Fruit fly (Drosophila melanogaster) Kc167 (cell line): ENCODE measurements around the gene CG1486.

Experiments
- Myc ChIP-seq: fragments of >200 bp; optimal IDR thresholded peaks from 2 replicates; lab custom pipeline; 2017; ENCODE audit warnings: missing external identifiers
- Sin3A ChIP-seq: fragments of >200 bp; optimal IDR thresholded peaks from 2 replicates; lab custom pipeline; 2018; ENCODE audit warnings: missing external identifiers
- h ChIP-seq: fragments of >200 bp; optimal IDR thresholded peaks from 3 replicates; lab custom pipeline; 2018; ENCODE audit warnings: missing external identifiers
- insv ChIP-seq: fragments of >200 bp; optimal IDR thresholded peaks from 3 replicates; lab custom pipeline; 2018; ENCODE audit warnings: missing external identifiers
- psq ChIP-seq: fragments of >200 bp; optimal IDR thresholded peaks from 2 replicates; lab custom pipeline; 2017; ENCODE audit warnings: missing external identifiers
- ttk ChIP-seq: sonication (Bioruptor generic); optimal IDR thresholded peaks from 2 replicates; lab custom pipeline; 2017; ENCODE audit warnings: missing external identifiers

CG1486 gene

DNA sequence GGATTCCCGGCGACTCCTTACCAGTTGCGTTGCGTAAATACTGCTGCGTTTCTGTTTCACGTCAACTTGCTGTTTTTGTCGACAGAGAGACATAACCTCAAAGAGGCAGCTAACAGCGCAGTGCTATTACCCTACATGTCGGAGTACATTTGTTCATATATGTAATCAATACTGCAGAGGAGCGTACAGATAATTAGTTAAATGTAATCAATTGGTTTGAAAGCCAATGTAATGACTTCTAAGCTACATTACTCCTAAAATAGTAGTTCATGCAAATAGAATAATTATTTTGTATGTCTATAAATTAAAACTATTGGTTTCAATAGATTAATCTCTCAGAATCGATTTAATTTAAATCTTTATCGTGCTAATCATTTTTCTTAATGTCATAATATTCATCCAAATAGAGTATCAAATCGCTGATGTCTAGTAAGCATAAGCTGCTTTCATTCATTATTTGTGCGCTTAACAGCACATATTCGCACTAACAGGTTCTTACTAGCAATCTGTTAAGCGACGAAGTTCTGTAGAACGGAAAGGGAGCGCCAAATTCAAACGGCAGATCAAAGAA is 4.6 kb upstream of the CG1486 start, which contains the start of the genes SLIRP1 and anox:
Gene SLIRP1, minus strand, starts transcription at position 95 of the 571 bp plus-strand sequence.
Gene anox, minus strand, starts transcription at position 95 of the 571 bp plus-strand sequence.
- TF ChIP-seq Sin3A (lab: Kevin White, UChicago) (no peak), insv (no peak), Myc (no peak), psq (lab: Kevin White, UChicago) (no peak), h (no peak), ttk (no peak)

DNA sequence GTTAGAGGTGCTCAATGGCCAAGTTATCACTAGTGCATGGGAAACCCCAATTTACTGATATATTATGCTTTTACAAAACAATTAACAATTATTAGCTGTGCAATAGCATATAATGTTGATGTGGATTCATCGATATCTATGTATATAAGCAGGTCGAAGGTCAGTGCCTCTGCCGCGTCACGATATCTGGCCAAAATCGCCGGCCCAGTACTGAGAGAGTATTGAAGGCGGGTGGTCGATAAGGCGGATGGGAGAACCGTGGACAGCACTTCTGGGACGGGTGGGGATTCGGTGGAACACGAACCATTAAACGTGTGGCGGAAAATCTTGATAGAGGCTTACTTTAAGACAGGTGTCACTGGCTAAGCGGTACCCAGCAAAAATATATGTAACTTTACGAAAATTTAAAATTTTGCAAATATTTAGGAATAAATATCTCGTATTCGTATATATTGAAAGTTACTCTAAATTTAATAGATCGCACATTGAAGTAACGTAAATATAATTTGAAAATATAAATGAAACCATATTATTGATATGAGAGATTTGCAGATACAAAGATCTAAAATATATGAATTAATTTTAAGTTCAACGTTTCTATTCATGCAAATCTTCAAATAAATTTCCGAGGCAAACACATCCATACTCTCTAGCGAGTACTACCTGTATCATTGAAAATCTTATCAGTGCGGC is 1.4 kb upstream of the CG1486 start:
- no peak for TF ChIP-seq Myc

DNA sequence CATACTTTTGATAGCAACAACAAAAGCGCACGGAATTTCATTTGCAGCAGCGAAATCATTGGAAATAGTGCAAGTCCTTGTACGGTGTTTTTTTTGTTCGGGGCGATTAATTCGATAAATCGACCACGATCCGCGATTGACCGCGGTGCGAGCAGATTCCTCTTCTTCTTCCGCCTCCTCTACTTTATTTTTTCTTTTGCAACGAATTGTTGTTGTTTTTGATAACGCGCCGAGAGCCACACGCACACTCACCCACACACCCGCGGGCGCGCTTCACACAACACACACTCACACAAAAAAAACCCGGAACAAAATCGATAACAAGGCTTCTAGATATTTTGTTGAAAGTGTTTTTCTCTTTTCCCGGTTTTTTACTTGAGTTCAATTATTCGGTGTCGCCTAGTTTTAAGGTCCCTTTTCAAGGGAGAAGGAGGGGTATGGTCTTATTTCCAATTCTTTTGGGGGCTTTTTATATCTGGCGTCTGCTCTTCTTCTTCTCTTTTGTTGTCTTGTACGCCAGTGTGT is 613 bp upstream of the CG1486 start:
- no peak for TF ChIP-seq insv
- no peak for TF ChIP-seq ttk
- no peak for TF ChIP-seq Sin3A (lab: Kevin White, UChicago)
- no peak for TF ChIP-seq h
- TF ChIP-seq Myc: no peak
- TF ChIP-seq psq (lab: Kevin White, UChicago): no peak

DNA sequence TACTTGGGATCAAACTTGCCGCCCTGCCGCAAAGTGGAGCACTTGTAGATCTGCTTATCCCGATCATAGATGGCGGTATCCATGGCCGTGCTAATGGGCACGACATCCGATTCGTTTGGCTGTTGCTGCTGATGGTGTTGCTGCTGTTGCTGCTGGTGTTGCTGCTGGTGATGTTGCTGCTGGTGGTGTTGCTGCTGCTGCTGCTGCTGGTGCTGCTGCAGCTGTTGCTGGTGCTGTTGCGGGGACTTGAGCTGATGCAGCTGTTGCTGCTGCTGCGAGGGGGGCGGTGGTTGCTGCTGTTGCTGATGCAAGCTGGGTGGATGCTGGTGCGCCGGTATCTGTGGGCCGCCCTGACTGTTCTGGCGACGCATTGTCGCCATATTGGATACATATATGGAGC is 9.3 kb downstream of the CG1486 start:
- TF ChIP-seq insv: no peak
- no peak for TF ChIP-seq Myc
- no peak for TF ChIP-seq Sin3A (lab: Kevin White, UChicago)
- TF ChIP-seq ttk: no peak
- TF ChIP-seq psq (lab: Kevin White, UChicago): no peak
- no peak for TF ChIP-seq h

DNA sequence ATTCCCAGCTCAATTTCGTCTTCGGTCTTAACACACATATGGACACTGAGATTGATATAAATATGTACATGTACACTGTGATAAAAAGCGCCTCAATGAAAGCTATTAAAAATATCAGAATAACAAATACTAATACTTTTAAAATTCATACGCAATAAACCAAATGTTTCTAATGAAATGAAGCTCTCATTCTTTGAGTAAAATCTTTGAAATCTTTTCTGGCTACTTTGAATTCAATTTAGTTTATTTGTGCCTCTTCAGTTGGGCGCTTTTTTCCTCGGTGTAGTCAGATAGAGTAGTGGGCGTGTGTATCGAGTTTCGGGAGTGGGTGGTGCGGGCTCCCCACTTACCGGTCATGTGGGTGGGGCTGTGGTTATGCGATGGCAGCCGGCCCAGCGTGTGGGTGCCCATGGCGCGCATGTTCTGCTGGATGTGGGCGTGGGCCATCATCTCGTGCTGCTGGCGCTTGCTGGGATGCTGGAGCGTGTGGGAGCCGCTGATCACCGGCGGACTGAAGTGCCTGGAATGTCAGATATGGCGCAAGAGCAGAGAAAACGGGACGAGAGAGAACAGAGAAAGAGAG is 10.8 kb downstream of the CG1486 start:
- no peak for TF ChIP-seq Myc
- no peak for TF ChIP-seq ttk
- no peak for TF ChIP-seq insv
- no peak for TF ChIP-seq psq (lab: Kevin White, UChicago)
- no peak for TF ChIP-seq h
- no peak for TF ChIP-seq Sin3A (lab: Kevin White, UChicago)

DNA sequence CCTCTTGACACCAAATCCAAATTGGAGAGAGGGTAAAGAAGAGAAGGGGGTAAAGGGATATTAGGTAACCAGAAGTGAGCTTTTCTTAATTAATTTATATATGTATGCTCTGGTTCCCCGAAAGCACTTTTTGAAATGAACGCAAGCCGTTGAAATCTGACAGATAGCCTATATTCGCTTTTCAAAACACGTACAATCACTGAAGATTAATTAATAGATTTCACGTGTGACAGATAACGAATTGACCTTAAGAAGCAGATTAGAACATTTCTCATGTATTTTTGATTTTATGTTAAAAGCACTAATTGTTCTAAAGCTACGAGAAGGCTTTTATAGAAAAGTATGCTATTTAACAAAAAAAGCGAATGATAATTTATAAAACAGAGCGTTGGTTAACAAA is 13.2 kb downstream of the CG1486 start:
- TF ChIP-seq ttk (no peak), psq (lab: Kevin White, UChicago) (no peak), Myc (no peak)

DNA sequence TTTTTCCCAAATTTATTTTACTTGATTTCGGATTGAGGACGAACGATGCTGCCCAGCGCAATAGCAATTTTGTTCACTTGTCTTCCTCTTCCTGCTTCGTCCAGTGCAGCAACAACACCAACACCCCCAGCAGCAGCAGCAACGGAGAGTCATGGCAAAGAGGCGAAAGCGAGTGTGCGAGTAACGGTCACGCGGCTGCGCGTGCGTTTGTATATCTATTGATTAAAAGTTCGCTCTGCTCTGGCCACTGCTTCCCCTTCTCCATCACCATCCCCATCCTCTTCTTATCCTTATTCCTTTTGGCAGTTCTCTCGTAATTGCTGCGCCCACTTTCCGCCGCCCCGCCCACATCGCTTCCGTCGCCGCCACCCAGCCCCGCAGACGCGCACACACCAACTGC is 14.3 kb downstream of the CG1486 start:
- no peak for TF ChIP-seq h
- TF ChIP-seq Sin3A (lab: Kevin White, UChicago): no peak
- TF ChIP-seq ttk: no peak
- TF ChIP-seq Myc: no peak
- no peak for TF ChIP-seq insv
- TF ChIP-seq psq (lab: Kevin White, UChicago): no peak

DNA sequence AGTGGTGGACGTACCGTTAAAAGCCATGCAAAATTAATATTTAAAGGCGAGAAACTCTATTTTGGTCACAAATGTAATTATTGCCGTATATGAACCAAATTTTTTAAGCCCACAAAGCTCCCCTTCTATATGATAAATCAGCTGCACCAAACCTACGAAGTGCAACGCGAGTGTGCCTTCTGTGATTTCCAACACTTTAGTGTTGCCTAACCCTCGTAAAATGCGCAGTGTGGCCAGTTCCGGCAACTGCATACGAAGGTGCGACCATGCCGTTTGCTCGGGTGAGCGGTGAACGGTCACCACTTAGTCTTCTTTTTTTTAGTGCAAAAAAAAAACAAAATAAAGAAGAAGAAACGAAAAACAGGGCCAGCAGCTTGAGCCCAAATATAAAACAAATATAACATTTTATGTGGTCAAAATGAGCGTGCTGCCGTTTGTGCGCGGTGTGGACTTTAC is 15.7 kb downstream of the CG1486 start, which contains the start of the genes tty and fliI:
Gene tty, minus strand, starts transcription at position 201 of the 456 bp plus-strand sequence.
Gene fliI, plus strand, starts transcription at position 266 of the 456 bp plus-strand sequence.
- no peak for TF ChIP-seq Sin3A (lab: Kevin White, UChicago)
- no peak for TF ChIP-seq ttk
- TF ChIP-seq psq (lab: Kevin White, UChicago): no peak
- TF ChIP-seq Myc: no peak

DNA sequence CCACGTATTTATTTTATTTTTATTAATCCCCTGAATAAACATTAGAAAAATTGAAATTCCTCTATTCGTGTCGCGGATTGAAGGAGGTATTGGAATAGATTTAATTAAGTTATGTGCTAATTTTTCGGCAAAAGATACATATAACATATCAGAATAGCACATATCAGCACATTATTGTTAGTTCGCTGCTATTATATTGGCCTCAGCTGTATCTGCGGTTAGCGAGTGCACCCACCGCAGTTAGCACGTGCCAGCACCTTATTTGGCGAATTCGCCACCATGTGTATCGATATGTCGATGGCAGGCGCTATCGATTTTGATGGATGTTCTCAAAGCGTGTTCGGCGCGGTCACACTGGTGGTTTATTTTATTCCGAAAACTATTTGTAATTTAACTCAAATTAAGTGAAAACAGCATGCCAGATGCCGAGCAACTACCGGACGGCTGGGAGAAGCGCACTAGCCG is 21.2 kb downstream of the CG1486 start, which contains the start of gene dod:
Gene dod, plus strand, starts transcription at position 323 of the 465 bp plus-strand sequence.
- TF ChIP-seq h: no peak

DNA sequence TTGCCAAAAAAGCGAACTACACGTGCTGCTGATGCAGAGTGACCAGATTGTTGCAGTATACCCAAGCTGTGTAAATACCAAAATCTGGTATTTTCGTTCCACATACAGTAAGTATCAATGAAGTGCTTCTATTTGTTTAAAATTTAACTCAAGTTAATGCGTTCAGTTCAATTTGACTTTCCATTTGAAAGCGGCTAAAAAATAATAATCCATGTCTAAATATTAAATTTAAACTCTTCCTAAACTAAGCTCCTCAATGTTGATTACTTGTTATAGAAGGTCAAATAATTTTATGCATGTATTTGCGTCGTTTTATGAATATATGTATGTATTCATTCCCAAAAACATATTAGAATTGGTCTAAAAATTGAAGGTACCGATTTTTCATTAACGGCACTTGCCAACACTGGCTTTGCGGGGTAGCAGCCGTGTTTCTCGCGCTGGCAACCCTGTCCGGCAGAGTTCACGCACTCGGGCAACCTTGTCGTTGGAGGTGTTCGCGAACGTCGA is 26.0 kb downstream of the CG1486 start, which contains the start of the genes peng and sol:
Gene peng, minus strand, starts transcription at position 44 of the 510 bp plus-strand sequence.
Gene sol, plus strand, starts transcription at position 481 of the 510 bp plus-strand sequence.
- TF ChIP-seq psq (lab: Kevin White, UChicago): no peak
- no peak for TF ChIP-seq insv
- TF ChIP-seq Sin3A (lab: Kevin White, UChicago): no peak
- TF ChIP-seq ttk: no peak
- TF ChIP-seq Myc: no peak
- TF ChIP-seq h: no peak

DNA sequence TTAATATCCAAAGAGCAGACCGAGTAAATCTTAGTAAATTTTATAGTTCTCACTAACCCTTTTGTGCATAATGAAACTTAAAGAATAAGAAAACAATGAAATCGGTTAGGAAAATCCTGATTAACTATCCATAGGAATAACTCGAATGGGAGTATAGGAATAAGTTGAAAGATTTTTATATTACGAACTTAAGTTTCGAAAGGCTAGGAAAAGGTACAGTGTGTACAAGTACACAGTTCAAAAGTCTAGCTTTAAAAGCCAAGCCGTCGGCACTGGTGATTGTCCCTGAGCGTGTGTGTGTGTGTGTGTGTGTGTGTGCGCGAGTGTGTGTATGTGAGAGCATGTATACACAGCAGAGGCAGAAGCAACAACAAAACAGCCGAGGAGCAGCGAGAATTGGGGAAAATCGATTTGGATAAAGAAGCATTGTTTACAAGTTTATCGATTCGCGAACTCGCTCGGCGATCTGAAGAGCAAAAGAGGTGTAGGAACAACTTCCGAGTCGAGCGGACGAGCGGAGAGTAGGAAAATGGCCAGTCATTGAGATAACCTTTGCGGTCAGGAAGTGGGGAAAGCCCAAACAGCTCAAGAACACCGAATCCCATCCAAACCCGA is 27.5 kb downstream of the CG1486 start:
- TF ChIP-seq ttk: no peak
- TF ChIP-seq Sin3A (lab: Kevin White, UChicago): no peak
- TF ChIP-seq psq (lab: Kevin White, UChicago): no peak
- TF ChIP-seq Myc: no peak
- no peak for TF ChIP-seq h

DNA sequence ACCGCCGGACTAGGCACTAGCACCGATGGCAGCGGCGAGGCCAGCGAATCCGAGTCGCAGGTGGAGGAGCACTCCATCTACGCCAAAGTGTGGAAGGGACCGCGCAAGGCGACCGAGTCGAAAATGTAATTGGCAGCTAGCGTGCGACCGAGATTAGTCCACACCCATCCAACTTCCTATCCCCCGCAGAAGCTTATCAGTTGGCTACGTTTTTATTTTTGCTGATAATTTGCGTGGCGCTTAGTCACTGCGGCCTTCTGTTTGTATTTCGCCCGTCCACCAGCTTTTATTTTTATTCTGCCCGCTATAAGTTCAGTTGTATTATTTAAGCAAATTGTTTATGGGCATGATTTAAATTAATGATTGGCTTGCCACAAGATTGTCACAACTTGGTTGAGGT is 29.7 kb downstream of the CG1486 start:
- no peak for TF ChIP-seq Sin3A (lab: Kevin White, UChicago)
- no peak for TF ChIP-seq psq (lab: Kevin White, UChicago)
- no peak for TF ChIP-seq h
- TF ChIP-seq Myc: no peak
- no peak for TF ChIP-seq insv
- TF ChIP-seq ttk: no peak
